Worm (Caenorhabditis elegans) whole organism, L1 larva: ENCODE data around the gene C01G5.5.

ENCODE experiments used
- C04F5.9 ChIP-seq: sonication (generic microtip); optimal IDR thresholded peaks from 2 replicates; lab custom pipeline; 2016; ENCODE audit warnings: missing genetic modification characterization, missing compliant biosample characterization
- C16A3.4 ChIP-seq: fragments of 150-350 bp; optimal IDR thresholded peaks from 2 replicates; lab custom pipeline; 2014; ENCODE audit warnings: missing biosample characterization, missing genetic modification characterization
- aha-1 ChIP-seq: fragments of 150-350 bp; optimal IDR thresholded peaks from 2 replicates; lab custom pipeline; 2014; ENCODE audit warnings: missing biosample characterization, missing genetic modification characterization
- alr-1 ChIP-seq: fragments of 200-800 bp; sonication (Bioruptor generic); optimal IDR thresholded peaks from 2 replicates; lab custom pipeline; 2018; ENCODE audit warnings: borderline replicate concordance, mild to moderate bottlenecking, missing genetic modification characterization, missing compliant biosample characterization
- aly-2 ChIP-seq: fragments of 150-350 bp; optimal IDR thresholded peaks from 2 replicates; lab custom pipeline; 2014; ENCODE audit warnings: missing biosample characterization, missing genetic modification characterization
- dpl-1 ChIP-seq, 3 experiments: fragments of 150-350 bp in 2 of 3; sonication (generic microtip) in 1 of 3; optimal IDR thresholded peaks; 2 replicates each; lab custom pipeline; 2014 to 2017; ENCODE audit warnings: missing biosample characterization in 3 of 3, missing genetic modification characterization in 3 of 3, missing genetic modification reagents in 3 of 3
- dsc-1 ChIP-seq: sonication (generic microtip); optimal IDR thresholded peaks from 2 replicates; lab custom pipeline; 2016; ENCODE audit warnings: mild to moderate bottlenecking, missing genetic modification characterization, missing compliant biosample characterization
- efl-1 ChIP-seq, 4 experiments: fragments of 150-350 bp; optimal IDR thresholded peaks in 3 of 4; peaks in 1 of 4; 1 replicate in 1 of 4; 2 replicates in 3 of 4; lab custom pipeline; 2014; ENCODE audit warnings: missing biosample characterization in 2 of 4, missing genetic modification characterization in 2 of 4, missing genetic modification reagents in 2 of 4
- efl-3 ChIP-seq: fragments of 200-800 bp; sonication (Bioruptor generic); optimal IDR thresholded peaks from 2 replicates; lab custom pipeline; 2018; ENCODE audit warnings: mild to moderate bottlenecking, missing genetic modification characterization, missing compliant biosample characterization
- egl-27 ChIP-seq, 2 experiments: fragments of 150-350 bp in 1 of 2; sonication (generic microtip); optimal IDR thresholded peaks; 3 replicates each; lab custom pipeline; 2017 to 2018; ENCODE audit warnings: missing biosample characterization in 2 of 2, missing genetic modification characterization in 2 of 2, missing genetic modification reagents in 2 of 2
- fkh-10 ChIP-seq: sonication (generic microtip); optimal IDR thresholded peaks from 2 replicates; lab custom pipeline; 2017; ENCODE audit warnings: missing biosample characterization, missing genetic modification reagents, missing genetic modification characterization
- fkh-8 ChIP-seq: sonication (generic microtip); optimal IDR thresholded peaks from 2 replicates; lab custom pipeline; 2016; ENCODE audit warnings: mild to moderate bottlenecking, missing genetic modification characterization, missing compliant biosample characterization
- fos-1 ChIP-seq: fragments of 150-350 bp; optimal IDR thresholded peaks from 2 replicates; lab custom pipeline; 2014; ENCODE audit warnings: missing biosample characterization, missing genetic modification characterization
- hlh-17 ChIP-seq: fragments of 200-800 bp; sonication (Bioruptor generic); optimal IDR thresholded peaks from 2 replicates; lab custom pipeline; 2018; ENCODE audit warnings: missing genetic modification characterization, mild to moderate bottlenecking, missing compliant biosample characterization, moderate library complexity, borderline replicate concordance
- hpl-2 ChIP-seq: fragments of 150-350 bp; optimal IDR thresholded peaks from 2 replicates; lab custom pipeline; 2014; ENCODE audit warnings: missing biosample characterization, missing genetic modification reagents, missing genetic modification characterization
- isw-1 ChIP-seq: fragments of 200-800 bp; sonication (Bioruptor generic); IDR thresholded peaks from 2 replicates; pipeline ENCODE4 v1.3.6; 2022; ENCODE audit warnings: missing genetic modification characterization, missing compliant biosample characterization
- lin-14 ChIP-seq: fragments of 200-800 bp; sonication (Bioruptor generic); optimal IDR thresholded peaks from 2 replicates; lab custom pipeline; 2018; ENCODE audit warnings: mild to moderate bottlenecking, missing genetic modification characterization, moderate library complexity, missing compliant biosample characterization
- lin-15B ChIP-seq: fragments of 150-350 bp; sonication (generic microtip); optimal IDR thresholded peaks from 3 replicates; lab custom pipeline; 2014; ENCODE audit warnings: missing biosample characterization, missing genetic modification characterization
- lir-3 ChIP-seq: sonication (generic microtip); optimal IDR thresholded peaks from 2 replicates; lab custom pipeline; 2016; ENCODE audit warnings: mild to moderate bottlenecking, missing genetic modification characterization, moderate library complexity, missing compliant biosample characterization; ENCODE audit not compliant: poor library complexity
- mab-9 ChIP-seq: fragments of 200-800 bp; sonication (Bioruptor generic); IDR thresholded peaks from 2 replicates; pipeline ENCODE4 v1.3.6; 2022; ENCODE audit warnings: missing genetic modification reagents, missing genetic modification characterization, missing compliant biosample characterization
- mdl-1 ChIP-seq, 2 experiments: fragments of 150-350 bp; optimal IDR thresholded peaks; 2 replicates each; lab custom pipeline; 2014 to 2017; ENCODE audit warnings: missing biosample characterization in 2 of 2, missing genetic modification characterization in 2 of 2, inconsistent platforms in 1 of 2
- mef-2 ChIP-seq: fragments of 150-350 bp; optimal IDR thresholded peaks from 2 replicates; lab custom pipeline; 2014; ENCODE audit warnings: missing biosample characterization, missing genetic modification characterization
- mep-1 ChIP-seq: fragments of 150-350 bp; optimal IDR thresholded peaks from 2 replicates; lab custom pipeline; 2014; ENCODE audit warnings: missing biosample characterization, missing genetic modification characterization
- nhr-11 ChIP-seq: fragments of 150-350 bp; optimal IDR thresholded peaks from 2 replicates; lab custom pipeline; 2014; ENCODE audit warnings: missing biosample characterization, missing genetic modification characterization
- nhr-12 ChIP-seq: sonication (generic microtip); optimal IDR thresholded peaks from 2 replicates; lab custom pipeline; 2017; ENCODE audit warnings: missing biosample characterization, missing genetic modification characterization
- nhr-19 ChIP-seq: fragments of 200-800 bp; sonication (Bioruptor generic); conservative IDR thresholded peaks from 2 replicates; pipeline ENCODE4 v1.3.6; 2022; ENCODE audit warnings: missing genetic modification characterization, missing compliant biosample characterization
- nhr-20 ChIP-seq: sonication (generic microtip); optimal IDR thresholded peaks from 2 replicates; lab custom pipeline; 2016; ENCODE audit warnings: mild to moderate bottlenecking, missing genetic modification characterization, missing compliant biosample characterization
- nhr-47 ChIP-seq: sonication (generic microtip); optimal IDR thresholded peaks from 2 replicates; lab custom pipeline; 2016; ENCODE audit warnings: mild to moderate bottlenecking, missing genetic modification characterization, moderate library complexity, missing compliant biosample characterization
- nhr-71 ChIP-seq: sonication (generic microtip); optimal IDR thresholded peaks from 2 replicates; lab custom pipeline; 2016; ENCODE audit warnings: mild to moderate bottlenecking, missing genetic modification characterization, moderate library complexity, missing compliant biosample characterization
- nhr-76 ChIP-seq: sonication (generic microtip); optimal IDR thresholded peaks from 2 replicates; lab custom pipeline; 2017; ENCODE audit warnings: missing biosample characterization, missing genetic modification characterization
- nhr-77 ChIP-seq: fragments of 150-350 bp; optimal IDR thresholded peaks from 2 replicates; lab custom pipeline; 2014; ENCODE audit warnings: missing biosample characterization, missing genetic modification characterization
- sptf-1 ChIP-seq: fragments of 150-350 bp; optimal IDR thresholded peaks from 2 replicates; lab custom pipeline; 2014; ENCODE audit warnings: missing biosample characterization, missing genetic modification characterization
- sup-37 ChIP-seq: fragments of 200-800 bp; sonication (Bioruptor generic); optimal IDR thresholded peaks from 2 replicates; lab custom pipeline; 2018; ENCODE audit warnings: mild to moderate bottlenecking, missing genetic modification characterization, missing compliant biosample characterization
- tlp-1 ChIP-seq: fragments of 150-350 bp; optimal IDR thresholded peaks from 2 replicates; lab custom pipeline; 2014; ENCODE audit warnings: missing biosample characterization, missing genetic modification characterization
- unc-130 ChIP-seq: fragments of 150-350 bp; optimal IDR thresholded peaks from 2 replicates; lab custom pipeline; 2017; ENCODE audit warnings: missing biosample characterization, missing genetic modification characterization, inconsistent platforms
- unc-86 ChIP-seq: sonication (generic microtip); optimal IDR thresholded peaks from 2 replicates; lab custom pipeline; 2016; ENCODE audit warnings: missing genetic modification characterization, missing compliant biosample characterization
- zag-1 ChIP-seq: fragments of 150-350 bp; optimal IDR thresholded peaks from 2 replicates; lab custom pipeline; 2014; ENCODE audit warnings: missing biosample characterization, missing genetic modification characterization
- zip-4 ChIP-seq: fragments of 200-800 bp; sonication (Bioruptor generic); optimal IDR thresholded peaks from 2 replicates; lab custom pipeline; 2018; ENCODE audit warnings: mild to moderate bottlenecking, missing genetic modification characterization, moderate library complexity, missing compliant biosample characterization

C01G5.5 gene

ce11 chrIV:6541435-6541834 is 17.0 kb downstream of the C01G5.5 start, which contains the start of gene C01G5.25 (continued):
- TF ChIP-seq tlp-1 (tag; lab: Kevin White, UChicago), result no peak
- peak; percentile 69 for TF ChIP-seq lin-14 (GFP tag; lab: Kevin White, UChicago)
- no peak for TF ChIP-seq mab-9
- no peak for TF ChIP-seq C16A3.4 (tag; lab: Kevin White, UChicago)
- no peak for TF ChIP-seq isw-1
- no peak for TF ChIP-seq alr-1 (tag; lab: Kevin White, UChicago)
- no peak for TF ChIP-seq zip-4 (GFP tag; lab: Kevin White, UChicago)
- no peak for TF ChIP-seq nhr-12
- TF ChIP-seq unc-86 (tag; lab: Kevin White, UChicago), result peak; percentile 56
- no peak for TF ChIP-seq sup-37 (GFP tag; lab: Kevin White, UChicago)
- TF ChIP-seq nhr-76 (tag; lab: Kevin White, UChicago), result no peak
- TF ChIP-seq lin-15B (tag; lab: Kevin White, UChicago), result no peak
- no peak for TF ChIP-seq egl-27 (tag; optimal IDR thresholded peaks at IDR 0.05; lab: Kevin White, UChicago)
- TF ChIP-seq C04F5.9 (tag; lab: Kevin White, UChicago), result no peak
- no peak for TF ChIP-seq hlh-17 (GFP tag; lab: Kevin White, UChicago)
- TF ChIP-seq nhr-77 (tag; lab: Kevin White, UChicago), result no peak
- no peak for TF ChIP-seq mef-2 (tag; lab: Kevin White, UChicago)
- TF ChIP-seq dsc-1 (tag; lab: Kevin White, UChicago), result no peak
- no peak for TF ChIP-seq nhr-11

DNA sequence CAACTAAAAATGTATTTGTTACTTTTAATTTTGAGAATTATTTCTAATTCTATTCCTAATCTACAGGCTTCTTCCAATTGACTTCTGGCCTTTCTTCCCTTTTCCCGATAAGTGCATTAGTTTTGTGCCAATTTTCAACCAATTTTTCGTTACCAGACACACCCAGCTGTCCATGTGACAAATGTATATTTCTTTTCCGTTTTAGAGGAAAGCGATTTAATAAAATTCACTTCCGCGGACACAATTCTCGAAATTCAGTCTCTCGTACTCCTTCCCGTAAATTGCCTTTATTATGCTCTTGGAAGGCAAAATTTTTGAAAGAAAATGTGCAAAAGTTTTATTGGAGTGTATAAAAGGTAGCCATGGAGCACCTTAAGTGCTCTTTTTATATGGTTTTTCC is 18.6 kb downstream of the C01G5.5 start:
- TF ChIP-seq mep-1 (tag; lab: Kevin White, UChicago) (peak; percentile 6), fos-1 (tag; lab: Kevin White, UChicago) (no peak), unc-130 (tag; lab: Kevin White, UChicago) (no peak), nhr-71 (tag; lab: Kevin White, UChicago) (peak; percentile 43), efl-1 (optimal IDR thresholded peaks at IDR 0.05; lab: Kevin White, UChicago) (peak in 1 of 2 experiments; percentile 12), efl-1 (GFP tag; optimal IDR thresholded peaks at IDR 0.05 in 1 of 2; lab: Kevin White, UChicago) (no peak), nhr-11 (no peak), mab-9 (0 out of 2 replicates have a peak, but pooled peaks have one; percentile 25), zag-1 (tag; lab: Kevin White, UChicago) (no peak), aly-2 (tag; lab: Kevin White, UChicago) (no peak), lir-3 (no peak), sptf-1 (no peak), nhr-47 (tag; lab: Kevin White, UChicago) (peak; percentile 46), fkh-8 (tag; lab: Kevin White, UChicago) (peak; percentile 79), unc-86 (tag; lab: Kevin White, UChicago) (no peak), lin-14 (GFP tag; lab: Kevin White, UChicago) (peak; percentile 67)

DNA sequence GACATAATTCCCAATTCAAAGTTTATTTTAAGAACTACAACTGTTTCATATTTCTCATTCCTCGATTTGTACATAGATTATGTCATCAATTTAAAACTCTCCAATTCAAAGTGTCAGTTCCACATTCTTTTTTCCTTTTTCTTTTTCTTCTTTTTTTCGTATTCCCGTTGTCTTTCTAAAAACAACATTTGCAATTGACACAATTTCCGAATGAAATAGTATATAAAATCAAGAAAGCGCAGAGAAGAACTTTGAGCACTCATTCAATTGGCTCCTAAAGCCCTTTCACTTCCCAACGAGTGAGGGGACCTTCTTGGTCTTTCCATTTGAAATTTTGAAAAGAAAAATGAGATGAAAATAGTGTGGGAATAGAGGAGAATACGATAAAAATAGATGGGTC is 23.0 kb downstream of the C01G5.5 start:
- TF ChIP-seq efl-3 (GFP tag; lab: Kevin White, UChicago), result no peak
- peak; percentile 56 for TF ChIP-seq lin-14 (GFP tag; lab: Kevin White, UChicago)
- TF ChIP-seq fkh-10 (GFP tag; lab: Kevin White, UChicago), result peak; percentile 56
- TF ChIP-seq nhr-20 (tag; lab: Kevin White, UChicago), result no peak
- no peak for TF ChIP-seq dpl-1 (GFP tag; optimal IDR thresholded peaks at IDR 0.05; lab: Kevin White, UChicago)
- TF ChIP-seq tlp-1 (tag; lab: Kevin White, UChicago), result no peak
- no peak for TF ChIP-seq aha-1 (tag; lab: Kevin White, UChicago)
- no peak for TF ChIP-seq hpl-2 (GFP tag; lab: Kevin White, UChicago)
- TF ChIP-seq nhr-19 (GFP tag; lab: Robert Waterston, UW), result no peak
- TF ChIP-seq mdl-1 (tag; optimal IDR thresholded peaks at IDR 0.05; lab: Kevin White, UChicago), result no peak
- TF ChIP-seq zip-4 (GFP tag; lab: Kevin White, UChicago), result no peak
- TF ChIP-seq efl-1 (optimal IDR thresholded peaks at IDR 0.05; lab: Kevin White, UChicago), result peak in 1 of 2 experiments; percentile 3
- TF ChIP-seq efl-1 (GFP tag; optimal IDR thresholded peaks at IDR 0.05 in 1 of 2; lab: Kevin White, UChicago), result no peak
- TF ChIP-seq nhr-76 (tag; lab: Kevin White, UChicago), result no peak
- TF ChIP-seq, all 84 proteins: peak for 3
